Fruit fly (Drosophila melanogaster) whole organism, adult: Measurements from ENCODE around the gene GCC185.
A peak's percentile ranks its signal among the peaks of the same experiment; 100 is the strongest.

ENCODE experiments used
- CG11617 ChIP-seq: fragments of 200-800 bp; sonication (Bioruptor generic); optimal IDR thresholded peaks from 2 replicates; lab custom pipeline; 2017; ENCODE audit warnings: mild to moderate bottlenecking, missing biosample characterization, missing genetic modification reagents, missing genetic modification characterization
- CG12768 ChIP-seq: fragments of 200-800 bp; sonication (Bioruptor generic); optimal IDR thresholded peaks from 2 replicates; lab custom pipeline; 2017; ENCODE audit warnings: missing biosample characterization, missing genetic modification characterization, mild to moderate bottlenecking, moderate library complexity, missing genetic modification reagents
- CG14711 ChIP-seq: fragments of 200-800 bp; sonication (Bioruptor generic); optimal IDR thresholded peaks from 2 replicates; lab custom pipeline; 2018; ENCODE audit warnings: missing biosample characterization, mild to moderate bottlenecking, missing genetic modification characterization, moderate library complexity
- CG1620 ChIP-seq: fragments of 200-800 bp; sonication (Bioruptor generic); optimal IDR thresholded peaks from 2 replicates; lab custom pipeline; 2016; ENCODE audit warnings: missing biosample characterization, missing genetic modification characterization
- CG33017 ChIP-seq: fragments of 200-800 bp; sonication (Bioruptor generic); optimal IDR thresholded peaks from 2 replicates; lab custom pipeline; 2018; ENCODE audit warnings: missing biosample characterization, mild to moderate bottlenecking, missing genetic modification characterization, moderate library complexity
- CG5204 ChIP-seq: fragments of 200-800 bp; sonication (Bioruptor generic); optimal IDR thresholded peaks from 2 replicates; lab custom pipeline; 2016; ENCODE audit warnings: missing biosample characterization, missing genetic modification characterization
- CG7045 ChIP-seq: fragments of 200-800 bp; sonication (Bioruptor generic); optimal IDR thresholded peaks from 2 replicates; lab custom pipeline; 2017; ENCODE audit warnings: missing biosample characterization, mild to moderate bottlenecking, missing genetic modification characterization
- CG7101 ChIP-seq: fragments of 200-800 bp; sonication (Bioruptor generic); optimal IDR thresholded peaks from 2 replicates; lab custom pipeline; 2018; ENCODE audit warnings: missing biosample characterization, mild to moderate bottlenecking, missing genetic modification characterization, moderate library complexity
- Clk ChIP-seq: fragments of 200-800 bp; sonication (Bioruptor generic); optimal IDR thresholded peaks from 2 replicates; lab custom pipeline; 2017; ENCODE audit warnings: missing biosample characterization, missing genetic modification characterization
- Crg-1 ChIP-seq: fragments of 200-800 bp; sonication (Bioruptor generic); optimal IDR thresholded peaks from 2 replicates; lab custom pipeline; 2016; ENCODE audit warnings: missing biosample characterization, missing genetic modification characterization
- Hr96 ChIP-seq: fragments of 200-800 bp; sonication (Bioruptor generic); optimal IDR thresholded peaks from 2 replicates; lab custom pipeline; 2016; ENCODE audit warnings: missing biosample characterization, missing genetic modification characterization
- Mnt ChIP-seq: fragments of 200-800 bp; sonication (Bioruptor generic); optimal IDR thresholded peaks from 2 replicates; lab custom pipeline; 2016; ENCODE audit warnings: missing biosample characterization, mild to moderate bottlenecking, missing genetic modification characterization
- bab1 ChIP-seq: fragments of 200-800 bp; sonication (Bioruptor generic); optimal IDR thresholded peaks from 3 replicates; lab custom pipeline; 2019; ENCODE audit warnings: missing biosample characterization, mild to moderate bottlenecking, missing genetic modification characterization, moderate library complexity
- cic ChIP-seq: fragments of 200-800 bp; sonication (Bioruptor generic); optimal IDR thresholded peaks from 2 replicates; lab custom pipeline; 2017; ENCODE audit warnings: missing biosample characterization, mild to moderate bottlenecking, missing genetic modification characterization, moderate library complexity
- cnc ChIP-seq, 2 experiments: fragments of >200 bp; optimal IDR thresholded peaks; 2 replicates each; lab custom pipeline; 2017
- kay ChIP-seq: fragments of 200-800 bp; sonication (Bioruptor generic); peaks from one replicate; lab custom pipeline; 2016; ENCODE audit warnings: missing biosample characterization, missing genetic modification characterization, borderline replicate concordance
- ovo ChIP-seq: fragments of 200-800 bp; sonication (Bioruptor generic); optimal IDR thresholded peaks from 2 replicates; lab custom pipeline; 2016; ENCODE audit warnings: missing biosample characterization, missing genetic modification characterization
- pad ChIP-seq: fragments of 200-800 bp; sonication (Bioruptor generic); optimal IDR thresholded peaks from 3 replicates; lab custom pipeline; 2017; ENCODE audit warnings: missing biosample characterization, missing genetic modification characterization, mild to moderate bottlenecking, moderate library complexity, missing genetic modification reagents
- tj ChIP-seq: fragments of 200-800 bp; sonication (Bioruptor generic); optimal IDR thresholded peaks from 3 replicates; lab custom pipeline; 2017; ENCODE audit warnings: missing biosample characterization, mild to moderate bottlenecking, missing genetic modification characterization, moderate library complexity
- toe ChIP-seq: fragments of 200-800 bp; sonication (Bioruptor generic); optimal IDR thresholded peaks from 2 replicates; lab custom pipeline; 2016; ENCODE audit warnings: missing biosample characterization, missing genetic modification characterization

The GCC185 gene

DNA sequence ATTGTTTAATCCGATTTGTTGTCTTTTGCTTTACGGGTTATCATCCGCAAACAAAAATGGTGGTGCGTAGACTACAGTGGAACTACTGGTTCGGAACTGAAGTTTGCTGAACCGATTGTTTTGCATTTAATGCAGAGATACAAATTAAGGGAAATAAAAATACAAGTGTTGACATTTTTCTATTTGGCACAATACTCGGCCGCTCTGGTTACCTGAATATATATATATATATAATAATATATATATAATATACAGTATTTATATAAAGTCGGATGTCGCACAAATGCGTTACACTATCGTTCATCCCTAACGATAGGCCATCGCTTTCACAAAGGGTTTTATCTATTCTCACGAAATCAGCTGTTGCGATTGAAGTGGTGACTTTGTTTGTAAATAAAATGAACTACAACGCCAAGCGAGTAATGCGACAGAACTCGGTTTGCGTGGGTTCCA is 6.3 kb downstream of the GCC185 start, which contains the start of the genes DCAF12 and Spt3:
TSS of gene DCAF12 (minus strand) at position 204 of the 453 bp plus-strand sequence.
TSS of gene Spt3 (plus strand) at position 329 of the 453 bp plus-strand sequence.
- TF ChIP-seq pad (GFP tag; lab: Kevin White, UChicago) (peak; percentile 47), cic (GFP tag; lab: Kevin White, UChicago) (no peak), CG7101 (tag; lab: Kevin White, UChicago) (peak; percentile 49), CG7045 (GFP tag; lab: Kevin White, UChicago) (peak; percentile 55), CG12768 (GFP tag; lab: Kevin White, UChicago) (peak; percentile 48), Crg-1 (GFP tag; lab: Kevin White, UChicago) (no peak), cnc (optimal IDR thresholded peaks at IDR 0.05; lab: Kevin White, UChicago) (no peak), toe (peak; percentile 75), Clk (GFP tag; lab: Kevin White, UChicago) (peak; percentile 32), CG5204 (GFP tag; lab: Kevin White, UChicago) (no peak), Hr96 (peak; percentile 47), CG1620 (GFP tag; lab: Kevin White, UChicago) (no peak), ovo (GFP tag; lab: Kevin White, UChicago) (peak; percentile 34), bab1 (peak; percentile 66), CG14711 (tag; lab: Kevin White, UChicago) (peak; percentile 53), tj (GFP tag; lab: Kevin White, UChicago) (peak; percentile 8), kay (GFP tag; lab: Kevin White, UChicago) (no peak), CG33017 (tag; lab: Kevin White, UChicago) (peak; percentile 5), CG11617 (GFP tag; lab: Kevin White, UChicago) (peak; percentile 54), Mnt (GFP tag; lab: Kevin White, UChicago) (peak; percentile 14)

DNA sequence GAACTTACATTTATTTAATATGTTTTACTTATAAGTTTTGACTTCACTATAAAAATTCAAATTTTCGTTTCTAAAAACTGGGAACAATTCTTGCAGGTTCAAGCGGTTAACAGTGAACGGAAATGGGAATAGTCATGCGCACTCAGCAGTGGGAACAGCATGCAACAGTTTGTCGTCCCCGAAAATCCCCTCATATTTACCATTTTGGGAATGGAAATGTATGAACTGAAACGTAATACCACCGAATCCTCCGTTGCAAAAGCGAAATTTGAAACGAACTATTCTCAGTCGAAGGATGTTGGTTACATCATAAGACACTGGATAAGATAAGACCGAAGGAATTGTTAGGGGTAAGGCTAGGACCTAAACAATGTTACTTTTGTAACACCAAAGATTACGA is 10.4 kb downstream of the GCC185 start:
- peak; percentile 85 for TF ChIP-seq pad (GFP tag; lab: Kevin White, UChicago)
- TF ChIP-seq CG12768 (GFP tag; lab: Kevin White, UChicago), result no peak

- TF ChIP-seq Hr96 (no peak), ovo (GFP tag; lab: Kevin White, UChicago) (no peak), CG5204 (GFP tag; lab: Kevin White, UChicago) (no peak), cnc (optimal IDR thresholded peaks at IDR 0.05; lab: Kevin White, UChicago) (no peak), bab1 (no peak), Crg-1 (GFP tag; lab: Kevin White, UChicago) (no peak)
These were observed 21.1 kb downstream of the GCC185 start, which contains the start of the genes CG31358, CG42504 and CG42505 for dm6 chr3R:12031657-12032056. Gene CG31358 (minus strand): TSS chr3R:12031757. Gene CG42504 (minus strand): TSS chr3R:12031757. Gene CG42505 (minus strand): TSS chr3R:12031757.

- no peak for TF ChIP-seq CG7045 (GFP tag; lab: Kevin White, UChicago)
- TF ChIP-seq Crg-1 (GFP tag; lab: Kevin White, UChicago), result no peak
- TF ChIP-seq cic (GFP tag; lab: Kevin White, UChicago), result no peak
- no peak for TF ChIP-seq Hr96
- TF ChIP-seq Mnt (GFP tag; lab: Kevin White, UChicago), result no peak
- TF ChIP-seq CG5204 (GFP tag; lab: Kevin White, UChicago), result no peak
- TF ChIP-seq cnc (optimal IDR thresholded peaks at IDR 0.05; lab: Kevin White, UChicago), result no peak
- TF ChIP-seq CG7101 (tag; lab: Kevin White, UChicago), result no peak
- no peak for TF ChIP-seq Clk (GFP tag; lab: Kevin White, UChicago)
- TF ChIP-seq pad (GFP tag; lab: Kevin White, UChicago), result no peak
- TF ChIP-seq ovo (GFP tag; lab: Kevin White, UChicago), result no peak
- TF ChIP-seq CG12768 (GFP tag; lab: Kevin White, UChicago), result no peak
- TF ChIP-seq CG33017 (tag; lab: Kevin White, UChicago), result no peak
- TF ChIP-seq bab1, result no peak
- TF ChIP-seq kay (GFP tag; lab: Kevin White, UChicago), result no peak
- TF ChIP-seq CG14711 (tag; lab: Kevin White, UChicago), result no peak
- TF ChIP-seq CG11617 (GFP tag; lab: Kevin White, UChicago), result no peak
- TF ChIP-seq CG1620 (GFP tag; lab: Kevin White, UChicago), result no peak
These were observed 22.3 kb downstream of the GCC185 start, which contains the start of gene ssp5 for dm6 chr3R:12032842-12033241. Gene ssp5 (plus strand): TSS chr3R:12033142.

DNA sequence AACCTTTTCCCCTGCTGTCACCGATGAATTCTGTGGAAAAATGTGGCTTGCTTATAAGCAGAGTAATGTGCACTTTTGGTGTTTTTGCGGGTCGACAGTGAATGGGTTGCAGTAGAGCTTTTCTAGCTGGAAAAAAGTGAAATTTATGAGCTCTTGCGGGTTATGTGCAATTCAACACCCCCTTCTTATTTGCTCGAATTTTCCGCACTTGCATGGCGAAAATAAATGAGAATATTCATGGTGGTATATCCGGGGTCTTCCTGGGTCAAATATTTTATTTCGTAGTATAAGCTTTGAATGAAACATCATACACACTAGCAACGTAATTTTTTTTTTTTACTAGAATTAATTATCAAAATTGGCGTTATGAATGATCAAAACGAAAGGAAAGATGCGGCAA is 29.7 kb downstream of the GCC185 start, which contains the start of gene CG14736:
TSS of gene CG14736 (plus strand) at position 301 of the 400 bp plus-strand sequence.
- TF ChIP-seq Mnt (GFP tag; lab: Kevin White, UChicago) (no peak), ovo (GFP tag; lab: Kevin White, UChicago) (no peak), CG7045 (GFP tag; lab: Kevin White, UChicago) (no peak), Crg-1 (GFP tag; lab: Kevin White, UChicago) (no peak), Clk (GFP tag; lab: Kevin White, UChicago) (no peak), cic (GFP tag; lab: Kevin White, UChicago) (no peak), bab1 (no peak), CG11617 (GFP tag; lab: Kevin White, UChicago) (no peak), CG14711 (tag; lab: Kevin White, UChicago) (no peak), CG33017 (tag; lab: Kevin White, UChicago) (no peak), CG1620 (GFP tag; lab: Kevin White, UChicago) (no peak), tj (GFP tag; lab: Kevin White, UChicago) (no peak), CG7101 (tag; lab: Kevin White, UChicago) (no peak)

dm6 chr3R:12049113-12049512 is 38.5 kb downstream of the GCC185 start, which contains the start of gene CG14739:
Gene CG14739 (minus strand): TSS chr3R:12049213.
- TF ChIP-seq CG12768 (GFP tag; lab: Kevin White, UChicago) (no peak), CG5204 (GFP tag; lab: Kevin White, UChicago) (no peak)
